Worm (Caenorhabditis elegans) whole organism, mixed stage, embryonic: ENCODE measurements around the gene gei-3.

ENCODE experiments used
- M03D4.4 ChIP-seq: sonication (generic microtip); optimal IDR thresholded peaks from 2 replicates; lab custom pipeline; 2017; ENCODE audit warnings: mild to moderate bottlenecking, missing genetic modification characterization, missing compliant biosample characterization
- bed-3 ChIP-seq: fragments of 200-800 bp; sonication (Bioruptor generic); optimal IDR thresholded peaks from 3 replicates; lab custom pipeline; 2018; ENCODE audit warnings: mild to moderate bottlenecking, missing genetic modification characterization, moderate library complexity, missing compliant biosample characterization
- blmp-1 ChIP-seq: fragments of 150-350 bp; optimal IDR thresholded peaks from 2 replicates; lab custom pipeline; 2014; ENCODE audit warnings: missing biosample characterization, missing genetic modification characterization
- ceh-39 ChIP-seq: fragments of 150-350 bp; optimal IDR thresholded peaks from 2 replicates; lab custom pipeline; 2014; ENCODE audit warnings: missing biosample characterization, missing genetic modification characterization
- ceh-43 ChIP-seq: fragments of 200-800 bp; sonication (Bioruptor generic); optimal IDR thresholded peaks from 2 replicates; lab custom pipeline; 2018; ENCODE audit warnings: mild to moderate bottlenecking, missing genetic modification characterization, moderate library complexity, missing compliant biosample characterization
- ceh-83 ChIP-seq: fragments of 200-800 bp; sonication (Bioruptor generic); optimal IDR thresholded peaks from 2 replicates; lab custom pipeline; 2018; ENCODE audit warnings: mild to moderate bottlenecking, missing genetic modification characterization, missing compliant biosample characterization
- ces-1 ChIP-seq: fragments of 150-350 bp; optimal IDR thresholded peaks from 2 replicates; lab custom pipeline; 2014; ENCODE audit warnings: missing biosample characterization, missing genetic modification reagents, missing genetic modification characterization
- cnd-1 ChIP-seq: fragments of 200-800 bp; sonication (Bioruptor generic); optimal IDR thresholded peaks from 2 replicates; lab custom pipeline; 2018; ENCODE audit warnings: mild to moderate bottlenecking, missing genetic modification characterization, missing compliant biosample characterization
- drap-1 ChIP-seq: fragments of 200-800 bp; sonication (Bioruptor generic); optimal IDR thresholded peaks from 3 replicates; lab custom pipeline; 2018; ENCODE audit warnings: mild to moderate bottlenecking, missing genetic modification characterization, missing compliant biosample characterization
- elt-1 ChIP-seq: sonication (generic microtip); optimal IDR thresholded peaks from 2 replicates; lab custom pipeline; 2017; ENCODE audit warnings: missing genetic modification characterization, mild to moderate bottlenecking, missing compliant biosample characterization, antibody characterized with exemption, moderate library complexity, borderline replicate concordance; ENCODE audit not compliant: insufficient read depth
- elt-3 ChIP-seq: fragments of 150-350 bp; optimal IDR thresholded peaks from 2 replicates; lab custom pipeline; 2014; ENCODE audit warnings: missing biosample characterization, missing genetic modification characterization
- hlh-1 ChIP-seq: fragments of 150-350 bp; optimal IDR thresholded peaks from 2 replicates; lab custom pipeline; 2014; ENCODE audit warnings: missing biosample characterization, missing genetic modification reagents, missing genetic modification characterization
- lin-13 ChIP-seq: fragments of 150-350 bp; optimal IDR thresholded peaks from 2 replicates; lab custom pipeline; 2014; ENCODE audit warnings: missing biosample characterization, missing genetic modification characterization
- lin-32 ChIP-seq: fragments of 200-800 bp; sonication (Bioruptor generic); optimal IDR thresholded peaks from 2 replicates; lab custom pipeline; 2018; ENCODE audit warnings: mild to moderate bottlenecking, missing genetic modification characterization, missing compliant biosample characterization
- lsy-2 ChIP-seq: fragments of 150-350 bp; optimal IDR thresholded peaks from 2 replicates; lab custom pipeline; 2014; ENCODE audit warnings: missing biosample characterization, missing genetic modification characterization
- mab-5 ChIP-seq: fragments of 150-350 bp; optimal IDR thresholded peaks from 2 replicates; lab custom pipeline; 2014; ENCODE audit warnings: missing biosample characterization, missing genetic modification characterization
- mep-1 ChIP-seq: fragments of 150-350 bp; optimal IDR thresholded peaks from 2 replicates; lab custom pipeline; 2017; ENCODE audit warnings: missing biosample characterization, missing genetic modification reagents, missing genetic modification characterization, inconsistent platforms
- mls-2 ChIP-seq: sonication (generic microtip); optimal IDR thresholded peaks from 2 replicates; lab custom pipeline; 2016; ENCODE audit warnings: mild to moderate bottlenecking, missing genetic modification characterization, moderate library complexity, missing compliant biosample characterization
- nhr-12 ChIP-seq: fragments of 150-350 bp; optimal IDR thresholded peaks from 2 replicates; lab custom pipeline; 2014; ENCODE audit warnings: missing biosample characterization, missing genetic modification characterization
- nhr-2 ChIP-seq: fragments of 150-350 bp; optimal IDR thresholded peaks from 2 replicates; lab custom pipeline; 2014; ENCODE audit warnings: missing biosample characterization, missing genetic modification characterization
- nhr-76 ChIP-seq: sonication (generic microtip); optimal IDR thresholded peaks from 2 replicates; lab custom pipeline; 2017; ENCODE audit warnings: missing biosample characterization, missing genetic modification characterization
- pha-4 ChIP-seq: fragments of 150-350 bp; optimal IDR thresholded peaks from 2 replicates; lab custom pipeline; 2018; ENCODE audit warnings: missing biosample characterization, missing genetic modification reagents, missing genetic modification characterization
- sem-2 ChIP-seq: fragments of 200-800 bp; sonication (Bioruptor generic); optimal IDR thresholded peaks from 2 replicates; lab custom pipeline; 2018; ENCODE audit warnings: mild to moderate bottlenecking, missing genetic modification characterization, missing compliant biosample characterization
- snpc-4 ChIP-seq: fragments of 150-350 bp; optimal IDR thresholded peaks from 2 replicates; lab custom pipeline; 2014; ENCODE audit warnings: missing biosample characterization, missing genetic modification characterization
- sptf-1 ChIP-seq: sonication (generic microtip); optimal IDR thresholded peaks from 2 replicates; lab custom pipeline; 2017; ENCODE audit warnings: mild to moderate bottlenecking, missing genetic modification characterization, moderate library complexity, missing compliant biosample characterization
- tbx-8 ChIP-seq: fragments of 200-800 bp; sonication (Bioruptor generic); optimal IDR thresholded peaks from 2 replicates; lab custom pipeline; 2018; ENCODE audit warnings: mild to moderate bottlenecking, missing genetic modification characterization, moderate library complexity, missing compliant biosample characterization
- unc-120 ChIP-seq: sonication (generic microtip); optimal IDR thresholded peaks from 2 replicates; lab custom pipeline; 2017; ENCODE audit warnings: missing genetic modification characterization, missing compliant biosample characterization; ENCODE audit not compliant: poor library complexity, severe bottlenecking
- unc-39 ChIP-seq: fragments of 150-350 bp; optimal IDR thresholded peaks from 2 replicates; lab custom pipeline; 2014; ENCODE audit warnings: missing biosample characterization, missing genetic modification characterization
- unc-62 ChIP-seq: fragments of 150-350 bp; optimal IDR thresholded peaks from 2 replicates; lab custom pipeline; 2014; ENCODE audit warnings: missing biosample characterization, missing genetic modification reagents, missing genetic modification characterization
- zip-8 ChIP-seq: fragments of 150-350 bp; optimal IDR thresholded peaks from 2 replicates; lab custom pipeline; 2014; ENCODE audit warnings: missing biosample characterization, missing genetic modification characterization
- ztf-11 ChIP-seq: fragments of 150-350 bp; optimal IDR thresholded peaks from 2 replicates; lab custom pipeline; 2014; ENCODE audit warnings: missing biosample characterization, missing genetic modification characterization

gei-3 gene

DNA sequence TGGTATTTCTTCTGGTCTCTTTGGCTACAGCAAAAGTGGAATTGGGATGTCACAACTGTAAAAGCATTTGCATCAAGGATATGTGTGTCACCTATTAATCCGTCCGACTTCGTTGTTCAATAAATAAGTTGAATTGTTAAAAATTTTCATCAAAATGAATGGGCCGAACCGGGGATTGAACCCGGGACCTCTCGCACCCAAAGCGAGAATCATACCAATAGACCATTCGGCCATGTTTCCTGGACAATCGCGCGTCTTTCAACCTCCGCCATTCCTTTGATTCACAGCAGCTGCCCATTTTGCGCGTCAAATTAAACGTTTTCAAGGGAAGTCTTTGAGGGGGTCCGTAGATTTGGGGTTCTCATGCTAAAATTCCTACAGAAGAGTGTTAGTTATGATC lies 41.2 kb upstream of the gei-3 start:
- no peak for TF ChIP-seq snpc-4 (tag; lab: Kevin White, UChicago)
- no peak for TF ChIP-seq cnd-1 (tag; lab: Kevin White, UChicago)
- TF ChIP-seq M03D4.4 (tag; lab: Kevin White, UChicago), result no peak
- TF ChIP-seq unc-39 (tag; lab: Kevin White, UChicago), result no peak
- no peak for TF ChIP-seq unc-120
- TF ChIP-seq tbx-8, result no peak
- no peak for TF ChIP-seq ceh-39 (tag; lab: Kevin White, UChicago)
- TF ChIP-seq nhr-76 (tag; lab: Kevin White, UChicago), result no peak
- TF ChIP-seq hlh-1, result no peak
- no peak for TF ChIP-seq mep-1 (tag; lab: Kevin White, UChicago)
- no peak for TF ChIP-seq blmp-1 (tag; lab: Kevin White, UChicago)
- no peak for TF ChIP-seq elt-1 (tag; lab: Kevin White, UChicago)
- no peak for TF ChIP-seq ceh-43 (GFP tag; lab: Kevin White, UChicago)
- no peak for TF ChIP-seq drap-1 (GFP tag; lab: Kevin White, UChicago)
- TF ChIP-seq zip-8, result no peak
- TF ChIP-seq ceh-83, result no peak
- TF ChIP-seq nhr-2, result no peak
- TF ChIP-seq lin-32 (GFP tag; lab: Kevin White, UChicago), result no peak

- no peak for TF ChIP-seq M03D4.4 (tag; lab: Kevin White, UChicago)
- TF ChIP-seq elt-3, result no peak
- no peak for TF ChIP-seq pha-4 (tag; lab: Kevin White, UChicago)
- TF ChIP-seq snpc-4 (tag; lab: Kevin White, UChicago), result no peak
- no peak for TF ChIP-seq bed-3 (GFP tag; lab: Kevin White, UChicago)
- no peak for TF ChIP-seq nhr-76 (tag; lab: Kevin White, UChicago)
- no peak for TF ChIP-seq cnd-1 (tag; lab: Kevin White, UChicago)
- TF ChIP-seq hlh-1, result peak; percentile 9
- TF ChIP-seq unc-62 (GFP tag; lab: Kevin White, UChicago), result no peak
- TF ChIP-seq lin-32 (GFP tag; lab: Kevin White, UChicago), result peak; percentile 64
- TF ChIP-seq nhr-2, result no peak
- TF ChIP-seq ces-1 (GFP tag; lab: Kevin White, UChicago), result peak; percentile 66
- peak; percentile 35 for TF ChIP-seq ceh-39 (tag; lab: Kevin White, UChicago)
- no peak for TF ChIP-seq lsy-2
These were observed 40.7 kb upstream of the gei-3 start for ce11 chrX:12854135-12854534.

DNA sequence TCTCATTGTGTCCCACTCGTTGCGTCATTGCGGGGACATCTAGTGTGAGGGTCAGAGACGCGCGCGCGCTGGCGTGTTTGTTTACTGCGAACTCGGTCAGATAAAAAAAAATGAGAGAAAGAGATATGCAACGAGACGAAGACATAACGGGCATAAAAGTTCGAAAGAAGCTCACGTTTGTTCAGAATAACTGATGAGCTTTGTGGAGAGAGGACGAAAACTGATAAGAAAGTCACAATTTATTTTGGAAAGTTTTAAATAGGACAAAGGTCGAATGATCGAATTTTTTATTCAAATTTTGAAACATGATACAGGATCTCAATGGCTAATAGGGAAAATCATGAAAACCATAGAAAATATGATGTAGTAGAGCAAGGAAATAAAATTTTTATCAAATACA lies 39.6 kb upstream of the gei-3 start:
- no peak for TF ChIP-seq elt-3
- TF ChIP-seq sptf-1, result no peak
- no peak for TF ChIP-seq ceh-39 (tag; lab: Kevin White, UChicago)
- no peak for TF ChIP-seq drap-1 (GFP tag; lab: Kevin White, UChicago)
- no peak for TF ChIP-seq snpc-4 (tag; lab: Kevin White, UChicago)
- no peak for TF ChIP-seq cnd-1 (tag; lab: Kevin White, UChicago)
- TF ChIP-seq ceh-83, result no peak

DNA sequence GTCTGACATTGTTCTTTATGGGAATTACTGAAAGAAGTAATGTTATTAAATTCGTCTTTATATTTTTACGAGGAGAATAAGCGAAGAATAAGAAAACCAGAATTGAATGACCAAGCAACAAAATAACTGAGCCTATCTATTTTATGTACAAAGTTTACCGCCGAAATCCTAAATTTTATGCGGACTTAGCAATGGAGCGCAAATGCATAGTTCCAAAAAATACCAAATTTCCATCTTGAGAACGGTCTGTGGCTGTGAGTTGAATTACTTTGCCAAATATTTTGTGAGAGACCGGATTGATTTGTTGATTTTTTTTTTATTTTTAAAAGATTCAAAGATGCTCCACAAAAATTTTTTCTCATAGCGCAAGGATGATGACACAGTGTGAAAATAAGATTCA lies 39.1 kb upstream of the gei-3 start, which contains the start of gene chd-3:
chd-3 (minus strand) TSS at position 27 of the 400 bp plus-strand sequence.
- TF ChIP-seq lin-32 (GFP tag; lab: Kevin White, UChicago), result no peak
- no peak for TF ChIP-seq mep-1 (tag; lab: Kevin White, UChicago)
- TF ChIP-seq bed-3 (GFP tag; lab: Kevin White, UChicago), result no peak
- TF ChIP-seq lin-13 (tag; lab: Kevin White, UChicago), result no peak
- no peak for TF ChIP-seq ces-1 (GFP tag; lab: Kevin White, UChicago)
- no peak for TF ChIP-seq unc-62 (GFP tag; lab: Kevin White, UChicago)
- TF ChIP-seq tbx-8, result no peak
- no peak for TF ChIP-seq ceh-43 (GFP tag; lab: Kevin White, UChicago)
- TF ChIP-seq sptf-1, result no peak
- TF ChIP-seq sem-2, result no peak
- no peak for TF ChIP-seq cnd-1 (tag; lab: Kevin White, UChicago)
- no peak for TF ChIP-seq nhr-76 (tag; lab: Kevin White, UChicago)
- TF ChIP-seq elt-3, result no peak
- no peak for TF ChIP-seq nhr-12 (tag; lab: Kevin White, UChicago)

DNA sequence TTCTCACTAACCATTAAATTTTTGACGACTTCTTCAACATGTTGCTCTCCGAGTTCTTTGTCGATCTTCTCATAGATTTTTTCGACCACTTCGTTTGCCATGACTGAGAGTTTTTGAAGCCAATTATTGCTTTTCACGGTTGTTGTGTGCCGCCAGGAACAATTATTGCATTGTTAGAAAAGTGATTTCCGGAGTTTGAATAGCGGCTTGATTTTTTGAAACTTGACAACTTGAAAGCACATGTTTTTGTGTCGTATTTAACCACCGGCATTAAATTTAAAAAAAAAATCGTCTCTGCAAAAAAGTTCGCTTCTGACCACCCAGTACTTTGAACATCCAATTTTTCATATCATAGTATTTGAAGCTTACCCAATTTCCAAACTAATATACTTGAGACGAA lies 32.6 kb upstream of the gei-3 start, which contains the start of gene C52G5.3:
C52G5.3 (minus strand) TSS at position 101 of the 400 bp plus-strand sequence.
- TF ChIP-seq tbx-8 (no peak), mls-2 (tag; lab: Kevin White, UChicago) (no peak), nhr-2 (no peak), mab-5 (tag; lab: Kevin White, UChicago) (no peak), nhr-12 (tag; lab: Kevin White, UChicago) (no peak), ztf-11 (tag; lab: Kevin White, UChicago) (no peak), ceh-43 (GFP tag; lab: Kevin White, UChicago) (no peak)
